Fruit fly (Drosophila melanogaster): ENCODE results near the gene hb.

Gene hb

dm6 chr3R:8712722-8713131, 15.1 kb upstream of the hb start, which contains the start of gene CG8112 (continued):
- TF ChIP-seq gsb (GFP tag; IDR thresholded peaks at IDR 0.05) (no peak), tio (GFP tag; optimal IDR thresholded peaks at IDR 0.05) (no peak), Nf-YB (GFP tag; optimal IDR thresholded peaks at IDR 0.05) (peak; percentile 6), ase (GFP tag; IDR thresholded peaks at IDR 0.05) (no peak), CG6654 (GFP tag; optimal IDR thresholded peaks at IDR 0.05) (no peak), NK7.1 (GFP tag; optimal IDR thresholded peaks at IDR 0.05) (no peak), Bdp1 (GFP tag; optimal IDR thresholded peaks at IDR 0.05) (no peak), CG8359 (GFP tag; optimal IDR thresholded peaks at IDR 0.05; ENCODE audit: borderline replicate concordance) (no peak), kay (GFP tag; optimal IDR thresholded peaks at IDR 0.05) (no peak), CG15011 (GFP tag; optimal IDR thresholded peaks at IDR 0.05) (no peak), CG11247 (GFP tag; IDR thresholded peaks at IDR 0.05) (no peak), CG10462 (GFP tag; optimal IDR thresholded peaks at IDR 0.05) (no peak), CG3065 (GFP tag; optimal IDR thresholded peaks at IDR 0.05) (no peak), sens (GFP tag) (peak; percentile 12), CG7556 (GFP tag; optimal IDR thresholded peaks at IDR 0.05) (peak; percentile 52), CG17802 (tag; optimal IDR thresholded peaks at IDR 0.05) (no peak), nmo (GFP tag; optimal IDR thresholded peaks at IDR 0.05) (peak; percentile 3), psq (GFP tag; optimal IDR thresholded peaks at IDR 0.05) (no peak), CG32767 (GFP tag; IDR thresholded peaks at IDR 0.05) (no peak), zfh1 (GFP tag; IDR thresholded peaks at IDR 0.05) (no peak), Hmx (GFP tag; optimal IDR thresholded peaks at IDR 0.05) (no peak), maf-S (GFP tag; optimal IDR thresholded peaks at IDR 0.05) (no peak), Blimp-1 (GFP tag; optimal IDR thresholded peaks at IDR 0.05) (no peak), twi (tag; optimal IDR thresholded peaks at IDR 0.05) (no peak), Trl (optimal IDR thresholded peaks at IDR 0.05) (no peak), Trl (GFP tag; optimal IDR thresholded peaks at IDR 0.05) (no peak), ssp (GFP tag; IDR thresholded peaks at IDR 0.05) (no peak), D19B (GFP tag; optimal IDR thresholded peaks at IDR 0.05) (no peak), HLH4C (GFP tag; IDR thresholded peaks at IDR 0.05; ENCODE audit: partially characterized antibody) (no peak), CG9876 (GFP tag; optimal IDR thresholded peaks at IDR 0.05) (no peak), Antp (GFP tag; optimal IDR thresholded peaks at IDR 0.05) (no peak), Fer2 (tag; optimal IDR thresholded peaks at IDR 0.05) (no peak), CG18262 (tag; optimal IDR thresholded peaks at IDR 0.05) (peak; percentile 57), bcd (GFP tag; optimal IDR thresholded peaks at IDR 0.05) (peak; percentile 16), toy (GFP tag; IDR thresholded peaks at IDR 0.05) (no peak), abd-A (tag; optimal IDR thresholded peaks at IDR 0.05) (no peak), unpg (GFP tag; optimal IDR thresholded peaks at IDR 0.05) (peak; percentile 0), vvl (GFP tag; IDR thresholded peaks at IDR 0.05) (no peak), esg (GFP tag; conservative IDR thresholded peaks at IDR 0.05) (no peak), CG4730 (GFP tag; IDR thresholded peaks at IDR 0.05) (no peak), BEAF-32 (GFP tag; optimal IDR thresholded peaks at IDR 0.05) (no peak), CG10209 (GFP tag; optimal IDR thresholded peaks at IDR 0.05) (peak; percentile 16), CG15269 (tag; optimal IDR thresholded peaks at IDR 0.05) (no peak), Vsx1 (GFP tag; optimal IDR thresholded peaks at IDR 0.05) (peak; percentile 7), fd3F (GFP tag; optimal IDR thresholded peaks at IDR 0.05) (no peak), croc (GFP tag; conservative IDR thresholded peaks at IDR 0.05) (no peak), CG15479 (GFP tag; optimal IDR thresholded peaks at IDR 0.05) (no peak), Hmr (GFP tag; optimal IDR thresholded peaks at IDR 0.05) (peak; percentile 46), odd (GFP tag; optimal IDR thresholded peaks at IDR 0.05) (peak; percentile 45), Nf-YA (GFP tag; IDR thresholded peaks at IDR 0.05) (no peak), CG13894 (tag; optimal IDR thresholded peaks at IDR 0.05) (no peak), CG6272 (GFP tag; IDR thresholded peaks at IDR 0.05) (no peak; the same call in 1 of the 2 replicates)

Data from whole organism, embryonic.